Fruit fly (Drosophila melanogaster) whole organism, embryonic: ENCODE data around the gene CG7094.

Experiments used
- Antp ChIP-seq: fragments of 200-800 bp; sonication (Bioruptor generic); optimal IDR thresholded peaks from 3 replicates; lab custom pipeline; 2016; ENCODE audit warnings: missing biosample characterization, missing genetic modification characterization
- Atf6 ChIP-seq: fragments of 200-800 bp; sonication (Bioruptor generic); IDR thresholded peaks from 2 replicates; pipeline ENCODE4 v1.3.6; 2022; ENCODE audit warnings: missing biosample characterization, missing genetic modification characterization
- B-H1 ChIP-seq: fragments of 200-800 bp; sonication (Bioruptor generic); IDR thresholded peaks from 3 replicates; pipeline ENCODE4 v1.3.6; 2022; ENCODE audit warnings: missing biosample characterization, missing genetic modification characterization
- BEAF-32 ChIP-seq: fragments of 200-800 bp; sonication (Bioruptor generic); optimal IDR thresholded peaks from 3 replicates; lab custom pipeline; 2017; ENCODE audit warnings: missing biosample characterization, missing genetic modification characterization, mild to moderate bottlenecking, moderate library complexity, missing genetic modification reagents
- Bdp1 ChIP-seq: fragments of 200-800 bp; sonication (Bioruptor generic); optimal IDR thresholded peaks from 3 replicates; lab custom pipeline; 2016; ENCODE audit warnings: missing biosample characterization, missing genetic modification characterization
- Bgb ChIP-seq: fragments of 200-800 bp; sonication (Bioruptor generic); IDR thresholded peaks from 2 replicates; pipeline ENCODE4 v1.3.6; 2022; ENCODE audit warnings: missing biosample characterization, missing genetic modification characterization; ENCODE audit not compliant: partially characterized antibody
- CG10543 ChIP-seq: fragments of 200-800 bp; sonication (Bioruptor generic); optimal IDR thresholded peaks from 3 replicates; lab custom pipeline; 2017; ENCODE audit warnings: missing biosample characterization, mild to moderate bottlenecking, missing genetic modification characterization, moderate library complexity
- CG11560 ChIP-seq: fragments of 200-800 bp; sonication (Bioruptor generic); IDR thresholded peaks from 3 replicates; pipeline ENCODE4 v1.3.6; 2022; ENCODE audit warnings: missing biosample characterization, missing genetic modification characterization
- CG12299 ChIP-seq: fragments of 200-800 bp; sonication (Bioruptor generic); optimal IDR thresholded peaks from 2 replicates; lab custom pipeline; 2018; ENCODE audit warnings: missing biosample characterization, mild to moderate bottlenecking, missing genetic modification characterization
- CG18599 ChIP-seq: fragments of 200-800 bp; sonication (Bioruptor generic); optimal IDR thresholded peaks from 3 replicates; lab custom pipeline; 2017; ENCODE audit warnings: missing biosample characterization, missing genetic modification characterization, mild to moderate bottlenecking, moderate library complexity, missing genetic modification reagents
- CG2129 ChIP-seq: fragments of 200-800 bp; sonication (Bioruptor generic); IDR thresholded peaks from 2 replicates; pipeline ENCODE4 v1.3.6; 2022; ENCODE audit warnings: missing biosample characterization, missing genetic modification characterization; ENCODE audit not compliant: partially characterized antibody
- CG30020 ChIP-seq: fragments of 200-800 bp; optimal IDR thresholded peaks from 2 replicates; lab custom pipeline; 2019; ENCODE audit warnings: missing biosample characterization, mild to moderate bottlenecking, missing genetic modification characterization, moderate library complexity
- CG33213 ChIP-seq: fragments of 200-800 bp; sonication (Bioruptor generic); optimal IDR thresholded peaks from 3 replicates; lab custom pipeline; 2016; ENCODE audit warnings: missing biosample characterization, missing genetic modification characterization
- CG34422 ChIP-seq: fragments of 200-800 bp; sonication (Bioruptor generic); IDR thresholded peaks from 3 replicates; pipeline ENCODE4 v1.3.6; 2022; ENCODE audit warnings: missing biosample characterization, missing genetic modification characterization
- CG5953 ChIP-seq: fragments of 200-800 bp; sonication (Bioruptor generic); IDR thresholded peaks from 2 replicates; pipeline ENCODE4 v1.3.6; 2022; ENCODE audit warnings: missing biosample characterization, missing genetic modification characterization
- CG7839 ChIP-seq: fragments of 200-800 bp; sonication (Bioruptor generic); optimal IDR thresholded peaks from 3 replicates; lab custom pipeline; 2018; ENCODE audit warnings: missing biosample characterization, mild to moderate bottlenecking, missing genetic modification characterization, moderate library complexity
- Camta ChIP-seq: fragments of 200-800 bp; sonication (Bioruptor generic); optimal IDR thresholded peaks from 2 replicates; lab custom pipeline; 2016; ENCODE audit warnings: missing biosample characterization, missing genetic modification characterization
- Dbx ChIP-seq: fragments of 200-800 bp; sonication (Bioruptor generic); IDR thresholded peaks from 3 replicates; pipeline ENCODE4 v1.3.6; 2022; ENCODE audit warnings: missing biosample characterization, missing genetic modification characterization
- Eip74EF ChIP-seq, 2 experiments: fragments of 200-800 bp in 1 of 2; fragments of >200 bp in 1 of 2; sonication (Bioruptor generic) in 1 of 2; optimal IDR thresholded peaks; 2 replicates each; lab custom pipeline; 2017 to 2019; ENCODE audit warnings: missing biosample characterization in 2 of 2, missing genetic modification characterization in 2 of 2, mild to moderate bottlenecking in 1 of 2, moderate library complexity in 1 of 2
- Gug ChIP-seq: fragments of 200-800 bp; sonication (Bioruptor generic); IDR thresholded peaks from 4 replicates; pipeline ENCODE4 v1.3.6; 2022; ENCODE audit warnings: missing biosample characterization, missing genetic modification characterization
- HLHmδ ChIP-seq: fragments of 200-800 bp; sonication (Bioruptor generic); optimal IDR thresholded peaks from 2 replicates; lab custom pipeline; 2018; ENCODE audit warnings: missing biosample characterization, mild to moderate bottlenecking, missing genetic modification characterization, moderate library complexity
- Jarid2 ChIP-seq: fragments of 200-800 bp; sonication (Bioruptor generic); optimal IDR thresholded peaks from 3 replicates; lab custom pipeline; 2017; ENCODE audit warnings: mild to moderate bottlenecking, missing biosample characterization, missing genetic modification reagents, missing genetic modification characterization
- Lhr ChIP-seq: fragments of 200-800 bp; sonication (Bioruptor generic); optimal IDR thresholded peaks from 3 replicates; lab custom pipeline; 2017; ENCODE audit warnings: mild to moderate bottlenecking, missing biosample characterization, missing genetic modification reagents, missing genetic modification characterization
- MESR4 ChIP-seq: fragments of 200-800 bp; sonication (Bioruptor generic); optimal IDR thresholded peaks from 2 replicates; lab custom pipeline; 2018; ENCODE audit warnings: missing biosample characterization, mild to moderate bottlenecking, missing genetic modification characterization, moderate library complexity
- Neu2 ChIP-seq: fragments of 200-800 bp; sonication (Bioruptor generic); optimal IDR thresholded peaks from 3 replicates; lab custom pipeline; 2016; ENCODE audit warnings: missing biosample characterization, missing genetic modification characterization, borderline replicate concordance
- Tbp ChIP-seq: fragments of >200 bp; optimal IDR thresholded peaks from 2 replicates; lab custom pipeline; 2018; ENCODE audit warnings: missing biosample characterization, missing genetic modification characterization
- ap ChIP-seq: fragments of 200-800 bp; sonication (Bioruptor generic); IDR thresholded peaks from 2 replicates; pipeline ENCODE4 v1.3.6; 2022; ENCODE audit warnings: missing biosample characterization, missing genetic modification characterization
- bab2 ChIP-seq: fragments of 200-800 bp; sonication (Bioruptor generic); optimal IDR thresholded peaks from 2 replicates; lab custom pipeline; 2016; ENCODE audit warnings: missing biosample characterization, missing genetic modification characterization
- br ChIP-seq: fragments of >200 bp; optimal IDR thresholded peaks from 2 replicates; lab custom pipeline; 2017
- btn ChIP-seq: fragments of 200-800 bp; sonication (Bioruptor generic); optimal IDR thresholded peaks from 2 replicates; lab custom pipeline; 2016; ENCODE audit warnings: missing biosample characterization, missing genetic modification characterization
- cad ChIP-seq: fragments of >200 bp; optimal IDR thresholded peaks from 2 replicates; lab custom pipeline; 2017; ENCODE audit warnings: missing biosample characterization, missing genetic modification characterization
- chinmo ChIP-seq: fragments of 200-800 bp; sonication (Bioruptor generic); IDR thresholded peaks from 4 replicates; pipeline ENCODE4 v1.3.6; 2022; ENCODE audit warnings: missing biosample characterization, missing genetic modification characterization; ENCODE audit not compliant: partially characterized antibody
- ci ChIP-seq: fragments of 200-800 bp; sonication (Bioruptor generic); IDR thresholded peaks from 3 replicates; pipeline ENCODE4 v1.3.6; 2022; ENCODE audit warnings: missing biosample characterization, missing genetic modification characterization
- dmrt99B ChIP-seq: fragments of 200-800 bp; sonication (Bioruptor generic); optimal IDR thresholded peaks from 2 replicates; lab custom pipeline; 2018; ENCODE audit warnings: missing biosample characterization, mild to moderate bottlenecking, missing genetic modification characterization, moderate library complexity
- en ChIP-seq: fragments of 200-800 bp; sonication (Bioruptor generic); optimal IDR thresholded peaks from 2 replicates; lab custom pipeline; 2016; ENCODE audit warnings: missing biosample characterization, missing genetic modification characterization
- hkb ChIP-seq, 2 experiments: fragments of 200-800 bp in 1 of 2; fragments of >200 bp in 1 of 2; sonication (Bioruptor generic) in 1 of 2; IDR thresholded peaks in 1 of 2; optimal IDR thresholded peaks in 1 of 2; 2 replicates each; pipeline versions ENCODE4 v1.3.6 to Lab custom; 2017 to 2022; ENCODE audit warnings: missing biosample characterization in 1 of 2, missing genetic modification characterization in 1 of 2
- mam ChIP-seq: fragments of 200-800 bp; sonication (Bioruptor generic); optimal IDR thresholded peaks from 3 replicates; lab custom pipeline; 2016; ENCODE audit warnings: missing biosample characterization, missing genetic modification characterization
- nom ChIP-seq: fragments of 200-800 bp; sonication (Bioruptor generic); optimal IDR thresholded peaks from 2 replicates; lab custom pipeline; 2017; ENCODE audit warnings: missing biosample characterization, missing genetic modification characterization, mild to moderate bottlenecking, moderate library complexity, missing genetic modification reagents
- pita ChIP-seq: fragments of 200-800 bp; sonication (Bioruptor generic); optimal IDR thresholded peaks from 2 replicates; lab custom pipeline; 2017; ENCODE audit warnings: missing biosample characterization, mild to moderate bottlenecking, missing genetic modification characterization
- slbo ChIP-seq: fragments of 200-800 bp; sonication (Bioruptor generic); IDR thresholded peaks from 2 replicates; pipeline ENCODE4 v1.3.6; 2022; ENCODE audit warnings: missing biosample characterization, missing genetic modification characterization
- tgo ChIP-seq: fragments of 200-800 bp; sonication (Bioruptor generic); IDR thresholded peaks from 3 replicates; pipeline ENCODE4 v1.3.6; 2022; ENCODE audit warnings: missing biosample characterization, missing genetic modification characterization
- twi ChIP-seq: fragments of 200-800 bp; optimal IDR thresholded peaks from 2 replicates; lab custom pipeline; 2019; ENCODE audit warnings: missing biosample characterization, mild to moderate bottlenecking, missing genetic modification characterization, moderate library complexity
- vnd ChIP-seq: fragments of 200-800 bp; sonication (Bioruptor generic); IDR thresholded peaks from 3 replicates; pipeline ENCODE4 v1.3.6; 2022; ENCODE audit warnings: missing biosample characterization, missing genetic modification characterization; ENCODE audit not compliant: partially characterized antibody

The CG7094 gene

DNA sequence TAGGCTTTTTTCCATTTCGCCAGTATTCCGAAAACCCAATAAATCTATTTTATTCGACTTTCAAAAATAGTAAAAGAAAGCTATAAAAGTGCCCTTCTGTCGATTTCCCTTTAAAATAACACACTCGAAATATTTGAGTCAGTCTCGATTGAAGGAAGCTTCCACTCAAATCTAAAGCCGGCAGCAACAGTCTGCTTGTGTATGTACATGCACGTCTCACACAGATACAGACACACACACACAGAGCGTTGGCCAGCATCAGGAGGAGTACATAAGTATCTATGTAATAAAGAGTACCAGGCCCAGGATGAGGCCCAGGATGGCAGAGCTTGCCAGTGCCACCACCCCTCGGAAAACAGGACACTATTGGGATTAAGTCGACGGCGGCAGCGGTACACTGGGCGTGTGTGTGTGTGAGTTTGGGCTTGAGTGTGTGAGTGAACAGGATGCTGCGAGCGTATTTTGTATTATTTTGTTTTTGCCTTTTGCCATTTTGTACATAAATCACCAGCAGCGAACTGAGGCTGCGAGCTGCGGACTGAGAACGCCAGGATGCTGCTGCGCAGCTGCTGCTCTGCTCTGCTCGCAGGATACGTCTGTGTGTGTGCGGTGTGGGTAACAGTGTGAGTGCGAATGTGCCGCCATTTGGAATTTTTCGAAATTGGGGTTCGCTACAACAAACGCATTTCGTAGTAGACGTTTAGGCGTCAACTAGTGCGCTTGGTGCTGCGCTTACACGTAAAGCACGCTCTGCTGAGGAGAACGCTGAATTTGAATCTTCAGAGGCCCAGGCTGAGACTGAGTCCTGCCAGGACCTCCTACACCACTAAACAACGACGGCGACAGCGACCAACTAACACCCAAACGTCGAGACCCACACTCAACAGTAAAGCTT, 4.8 kb upstream of the CG7094 start (continued):
- TF ChIP-seq twi (tag; lab: Kevin White, UChicago): no peak
- no peak for TF ChIP-seq tgo (GFP tag; lab: Robert Waterston, UW)
- no peak for TF ChIP-seq slbo (GFP tag; lab: Robert Waterston, UW)
- no peak for TF ChIP-seq bab2 (GFP tag; lab: Kevin White, UChicago)
- TF ChIP-seq Dbx (GFP tag; lab: Robert Waterston, UW): no peak
- no peak for TF ChIP-seq Neu2 (GFP tag; lab: Kevin White, UChicago)
- TF ChIP-seq Camta: no peak
- TF ChIP-seq Gug (GFP tag; lab: Robert Waterston, UW): no peak
- TF ChIP-seq dmrt99B (tag; lab: Kevin White, UChicago): no peak
- no peak for TF ChIP-seq en (GFP tag; lab: Kevin White, UChicago)
- no peak for TF ChIP-seq CG7839
- TF ChIP-seq mam (GFP tag; lab: Kevin White, UChicago): no peak
- no peak for TF ChIP-seq CG12299 (tag; lab: Kevin White, UChicago)
- TF ChIP-seq chinmo (GFP tag; lab: Robert Waterston, UW): 0 out of 4 replicates have a peak, but pooled peaks have one; percentile 52
- no peak for TF ChIP-seq CG33213 (GFP tag; lab: Kevin White, UChicago)
- no peak for TF ChIP-seq Eip74EF (GFP tag; optimal IDR thresholded peaks at IDR 0.05; lab: Kevin White, UChicago)
- no peak for TF ChIP-seq CG34422 (GFP tag; lab: Robert Waterston, UW)
- no peak for TF ChIP-seq Bgb (GFP tag; lab: Robert Waterston, UW)
- no peak for TF ChIP-seq CG11560 (tag; lab: Robert Waterston, UW)
- no peak for TF ChIP-seq BEAF-32
- TF ChIP-seq CG30020 (tag; lab: Kevin White, UChicago): no peak
- no peak for TF ChIP-seq br
- no peak for TF ChIP-seq Lhr (GFP tag; lab: Kevin White, UChicago)
- TF ChIP-seq vnd (GFP tag; lab: Robert Waterston, UW): no peak
- no peak for TF ChIP-seq ap (GFP tag; lab: Robert Waterston, UW)
- no peak for TF ChIP-seq CG5953 (GFP tag; lab: Robert Waterston, UW)
- no peak for TF ChIP-seq cad
- TF ChIP-seq CG2129: no peak
- peak; percentile 0 for TF ChIP-seq Jarid2 (GFP tag; lab: Kevin White, UChicago)
- no peak for TF ChIP-seq B-H1
- TF ChIP-seq Atf6 (GFP tag; lab: Robert Waterston, UW): no peak
- no peak for TF ChIP-seq Tbp (GFP tag; lab: Kevin White, UChicago)
- no peak for TF ChIP-seq pita (GFP tag; lab: Kevin White, UChicago)
- TF ChIP-seq hkb (optimal IDR thresholded peaks at IDR 0.05; lab: Kevin White, UChicago): no peak
- TF ChIP-seq hkb (GFP tag; IDR thresholded peaks at IDR 0.05; lab: Robert Waterston, UW): no peak
- TF ChIP-seq HLHmδ (GFP tag; lab: Kevin White, UChicago): no peak
- peak; percentile 50 for TF ChIP-seq CG10543 (GFP tag; lab: Kevin White, UChicago)
- TF ChIP-seq CG18599: peak; percentile 18
- no peak for TF ChIP-seq nom (GFP tag; lab: Kevin White, UChicago)
- TF ChIP-seq btn (GFP tag; lab: Kevin White, UChicago): no peak
- no peak for TF ChIP-seq MESR4 (GFP tag; lab: Kevin White, UChicago)
- no peak for TF ChIP-seq Bdp1 (GFP tag; lab: Kevin White, UChicago)
- TF ChIP-seq Antp (GFP tag; lab: Kevin White, UChicago): no peak
- TF ChIP-seq ci (GFP tag; lab: Robert Waterston, UW): peak; percentile 34; the same call in 1 of the 3 replicates
